Worm (Caenorhabditis elegans) whole organism, L3 larva: ENCODE measurements around the gene sec-23.

ENCODE experiments used
- ama-1 ChIP-seq: fragments of 150-350 bp; optimal IDR thresholded peaks from 2 replicates; lab custom pipeline; 2018
- ceh-9 ChIP-seq: sonication (generic microtip); optimal IDR thresholded peaks from 2 replicates; lab custom pipeline; 2018; ENCODE audit warnings: missing biosample characterization, missing genetic modification characterization
- elt-3 ChIP-seq, 3 experiments: fragments of 150-350 bp in 1 of 3; sonication (generic microtip) in 2 of 3; optimal IDR thresholded peaks; 2 replicates in 2 of 3; 4 replicates in 1 of 3; lab custom pipeline; 2014 to 2017; ENCODE audit warnings: missing biosample characterization in 3 of 3, missing genetic modification characterization in 3 of 3
- fos-1 ChIP-seq: fragments of 150-350 bp; optimal IDR thresholded peaks from 2 replicates; lab custom pipeline; 2014; ENCODE audit warnings: missing biosample characterization, missing genetic modification characterization
- lin-39 ChIP-seq: fragments of 150-350 bp; optimal IDR thresholded peaks from 2 replicates; lab custom pipeline; 2018; ENCODE audit warnings: missing biosample characterization, missing genetic modification reagents, missing genetic modification characterization
- nhr-11 ChIP-seq: fragments of 150-350 bp; optimal IDR thresholded peaks from 2 replicates; lab custom pipeline; 2014; ENCODE audit warnings: missing biosample characterization, missing genetic modification characterization
- nhr-237 ChIP-seq: fragments of 150-350 bp; optimal IDR thresholded peaks from 2 replicates; lab custom pipeline; 2014; ENCODE audit warnings: missing biosample characterization, missing genetic modification characterization
- nhr-25 ChIP-seq: sonication (generic microtip); optimal IDR thresholded peaks from 2 replicates; lab custom pipeline; 2017; ENCODE audit warnings: missing biosample characterization, missing genetic modification characterization
- pha-4 ChIP-seq: fragments of 150-350 bp; optimal IDR thresholded peaks from 2 replicates; lab custom pipeline; 2014; ENCODE audit warnings: missing biosample characterization, missing genetic modification reagents, missing genetic modification characterization
- snpc-4 ChIP-seq: fragments of 150-350 bp; optimal IDR thresholded peaks from 2 replicates; lab custom pipeline; 2014; ENCODE audit warnings: missing biosample characterization, missing genetic modification characterization
- ztf-11 ChIP-seq: fragments of 150-350 bp; optimal IDR thresholded peaks from 2 replicates; lab custom pipeline; 2014; ENCODE audit warnings: missing biosample characterization, missing genetic modification characterization

DNA sequence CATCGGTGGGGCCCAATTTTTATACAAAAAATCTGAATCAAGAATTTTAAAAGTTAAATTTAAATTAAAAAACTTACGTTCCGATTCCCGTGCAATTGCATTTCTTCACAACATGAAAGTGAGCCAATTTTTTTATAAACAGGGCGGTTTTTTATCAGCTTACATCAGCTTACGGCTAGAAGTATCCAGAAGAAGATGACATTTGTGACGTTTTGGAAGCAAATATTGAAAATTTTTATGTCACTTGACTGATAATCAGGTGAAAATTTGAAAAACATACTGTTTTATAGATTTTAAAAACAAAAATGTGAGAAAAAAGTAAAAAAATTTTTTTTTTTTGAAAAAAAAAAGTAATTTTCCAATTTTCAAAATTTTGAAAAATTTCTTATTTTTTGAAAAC lies 44.2 kb downstream of the sec-23 start, which contains the start of gene Y113G7A.22:
- TF ChIP-seq elt-3 (tag; optimal IDR thresholded peaks at IDR 0.05; lab: Kevin White, UChicago) (no peak), fos-1 (tag; lab: Kevin White, UChicago) (no peak), ama-1 (lab: Kevin White, UChicago) (no peak), ceh-9 (tag; lab: Kevin White, UChicago) (no peak), pha-4 (tag; lab: Kevin White, UChicago) (no peak), snpc-4 (tag; lab: Kevin White, UChicago) (no peak), nhr-237 (no peak), nhr-25 (tag; lab: Kevin White, UChicago) (no peak), lin-39 (tag; lab: Kevin White, UChicago) (no peak), ztf-11 (no peak), nhr-11 (tag; lab: Kevin White, UChicago) (no peak)
